Worm (Caenorhabditis elegans) whole organism, midembryonic: ENCODE measurements around the gene srz-6.

Experiments used
- T22C8.4 ChIP-seq: fragments of 200-800 bp; sonication (Bioruptor generic); IDR thresholded peaks from 2 replicates; pipeline ENCODE4 v1.3.6; 2022; ENCODE audit warnings: missing genetic modification characterization, missing compliant biosample characterization
- flt-1 ChIP-seq: fragments of 200-800 bp; sonication (Bioruptor generic); IDR thresholded peaks from 2 replicates; pipeline ENCODE4 v1.3.6; 2022; ENCODE audit warnings: missing genetic modification characterization, missing compliant biosample characterization
- med-1 ChIP-seq: sonication (generic microtip); optimal IDR thresholded peaks from 2 replicates; lab custom pipeline; 2017; ENCODE audit warnings: missing genetic modification characterization, mild to moderate bottlenecking, missing compliant biosample characterization, antibody characterized with exemption, missing genetic modification reagents; ENCODE audit not compliant: insufficient read depth

DNA sequence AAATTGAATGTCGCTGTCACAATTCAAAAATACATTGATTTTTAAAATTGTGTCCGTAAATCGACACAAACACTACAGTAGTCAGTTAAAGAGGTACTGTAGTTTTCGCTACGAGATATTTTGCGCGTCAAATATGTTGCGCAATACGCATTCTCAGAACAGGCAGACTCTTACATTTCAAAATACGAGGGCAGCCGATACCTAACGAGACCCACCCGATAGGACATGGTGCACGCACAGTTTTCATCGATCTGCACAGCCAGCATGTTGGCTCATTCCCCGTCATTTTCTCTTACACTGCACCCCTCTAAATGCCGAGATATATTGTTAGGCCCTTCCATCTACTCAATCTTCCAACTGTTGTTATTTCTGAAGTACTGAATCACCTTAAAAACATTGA, 29.8 kb upstream of the srz-6 start, which contains the start of gene F15A4.2:
- TF ChIP-seq flt-1 (GFP tag; lab: Robert Waterston, UW) (no peak), T22C8.4 (GFP tag; lab: Robert Waterston, UW) (no peak; the same call in 1 of the 2 replicates), med-1 (no peak)
